Fruit fly (Drosophila melanogaster): ENCODE data around the gene mus312.

Gene mus312

dm6 chr3L:7323348-7323747 is 5.6 kb upstream of the mus312 start, which contains the start of the genes RhoGEF4 and Rint1 (continued):
- TF ChIP-seq Side (GFP tag; optimal IDR thresholded peaks at IDR 0.05) = no peak
- TF ChIP-seq lola (GFP tag; optimal IDR thresholded peaks at IDR 0.05) = peak in 1 of 3 experiments; percentile 70
- TF ChIP-seq CG3065 (GFP tag; optimal IDR thresholded peaks at IDR 0.05) = peak; percentile 18
- no peak for TF ChIP-seq fru (optimal IDR thresholded peaks at IDR 0.05)
- TF ChIP-seq CG7271 (tag; optimal IDR thresholded peaks at IDR 0.05) = no peak
- TF ChIP-seq CG15514 (GFP tag; optimal IDR thresholded peaks at IDR 0.05) = peak; percentile 52
- peak; percentile 61 for TF ChIP-seq Fer1 (GFP tag; optimal IDR thresholded peaks at IDR 0.05)
- TF ChIP-seq dpn (GFP tag; optimal IDR thresholded peaks at IDR 0.05) = peak; percentile 56 to 77
- TF ChIP-seq Neu2 (GFP tag; optimal IDR thresholded peaks at IDR 0.05; ENCODE audit: borderline replicate concordance) = no peak
- no peak for TF ChIP-seq abd-A (tag; optimal IDR thresholded peaks at IDR 0.05)
- peak; percentile 76 for TF ChIP-seq Ssrp (tag; optimal IDR thresholded peaks at IDR 0.05)
- peak; percentile 56 for TF ChIP-seq bab2 (GFP tag; optimal IDR thresholded peaks at IDR 0.05)
- peak; percentile 43 for TF ChIP-seq fd3F (GFP tag; optimal IDR thresholded peaks at IDR 0.05)
- TF ChIP-seq CG17802 (tag; optimal IDR thresholded peaks at IDR 0.05) = peak; percentile 12
- TF ChIP-seq Oaz (GFP tag; IDR thresholded peaks at IDR 0.05) = no peak
- 0 out of 2 replicates have a peak, but pooled peaks have one; percentile 27 for TF ChIP-seq stc (GFP tag; IDR thresholded peaks at IDR 0.05)
- TF ChIP-seq ab (GFP tag; optimal IDR thresholded peaks at IDR 0.05) = peak; percentile 22
- peak; percentile 92 for TF ChIP-seq Dp (GFP tag; optimal IDR thresholded peaks at IDR 0.05)
- peak; percentile 63 for TF ChIP-seq Hsf (GFP tag; optimal IDR thresholded peaks at IDR 0.05)
- no peak for TF ChIP-seq odd (GFP tag; optimal IDR thresholded peaks at IDR 0.05)
- no peak for TF ChIP-seq fu2 (GFP tag; optimal IDR thresholded peaks at IDR 0.05)
- TF ChIP-seq lbe (GFP tag; optimal IDR thresholded peaks at IDR 0.05) = no peak
- peak; percentile 99 for TF ChIP-seq CG9797 (GFP tag; optimal IDR thresholded peaks at IDR 0.05)
- TF ChIP-seq CG8478 (optimal IDR thresholded peaks at IDR 0.05) = no peak
- peak; percentile 85 for TF ChIP-seq Chrac-16 (GFP tag; optimal IDR thresholded peaks at IDR 0.05)
- peak; percentile 75 for TF ChIP-seq CG8290 (GFP tag; optimal IDR thresholded peaks at IDR 0.05)
- TF ChIP-seq CG8290 (tag; optimal IDR thresholded peaks at IDR 0.05) = peak in 1 of 2 experiments; percentile 67
- peak; percentile 80 for TF ChIP-seq CG2120 (GFP tag; optimal IDR thresholded peaks at IDR 0.05)
- peak; percentile 46 for TF ChIP-seq CG33557 (GFP tag; optimal IDR thresholded peaks at IDR 0.05)
- peak; percentile 34 for TF ChIP-seq caup (GFP tag; optimal IDR thresholded peaks at IDR 0.05; ENCODE audit: severe bottlenecking)
- TF ChIP-seq CG7786 (GFP tag; optimal IDR thresholded peaks at IDR 0.05) = peak; percentile 38
- peak; percentile 72 for TF ChIP-seq CG7839 (tag; optimal IDR thresholded peaks at IDR 0.05)
- peak; percentile 8 for TF ChIP-seq Mes4 (GFP tag; optimal IDR thresholded peaks at IDR 0.05)
- TF ChIP-seq Myb (GFP tag; optimal IDR thresholded peaks at IDR 0.05) = peak; percentile 79
- TF ChIP-seq CG15696 (tag; optimal IDR thresholded peaks at IDR 0.05) = peak; percentile 60
- no peak for TF ChIP-seq CG1233 (GFP tag; optimal IDR thresholded peaks at IDR 0.05)
- TF ChIP-seq CG4328 (GFP tag; optimal IDR thresholded peaks at IDR 0.05) = no peak
- peak; percentile 41; the same call in 1 of the 2 replicates for TF ChIP-seq dimm (GFP tag; IDR thresholded peaks at IDR 0.05)
- peak; percentile 64 for TF ChIP-seq peb (GFP tag; IDR thresholded peaks at IDR 0.05)
- peak; percentile 59 for TF ChIP-seq CG18262 (tag; optimal IDR thresholded peaks at IDR 0.05)
- peak; percentile 54 for TF ChIP-seq CG4820 (GFP tag; optimal IDR thresholded peaks at IDR 0.05)
- no peak for TF ChIP-seq HLHmδ (GFP tag; optimal IDR thresholded peaks at IDR 0.05)
- peak; percentile 49 for TF ChIP-seq CG18764 (GFP tag; optimal IDR thresholded peaks at IDR 0.05)
- peak; percentile 2 for TF ChIP-seq NC2α (GFP tag; optimal IDR thresholded peaks at IDR 0.05)
- TF ChIP-seq chif (GFP tag; optimal IDR thresholded peaks at IDR 0.05) = peak; percentile 4 to 53
- TF ChIP-seq ewg (GFP tag; optimal IDR thresholded peaks at IDR 0.05) = peak; percentile 60
- TF ChIP-seq Fer2 (tag; optimal IDR thresholded peaks at IDR 0.05) = peak; percentile 15
- TF ChIP-seq Adf1 (GFP tag; IDR thresholded peaks at IDR 0.05) = peak; percentile 60
- TF ChIP-seq CG31388 (GFP tag; optimal IDR thresholded peaks at IDR 0.05) = peak; percentile 28
- peak; percentile 86 for TF ChIP-seq CG30403 (GFP tag; optimal IDR thresholded peaks at IDR 0.05)
- TF ChIP-seq CG4424 (GFP tag; optimal IDR thresholded peaks at IDR 0.05) = peak; percentile 61

Data from whole organism, embryonic.